Fruit fly (Drosophila melanogaster) whole organism, pupa: ENCODE measurements around the gene sxe2.

Source experiments
- CG15710 ChIP-seq: fragments of 200-800 bp; sonication (Bioruptor generic); optimal IDR thresholded peaks from 2 replicates; lab custom pipeline; 2018; ENCODE audit warnings: missing biosample characterization, mild to moderate bottlenecking, missing genetic modification characterization, moderate library complexity
- CG8301 ChIP-seq: fragments of 200-800 bp; sonication (Bioruptor generic); optimal IDR thresholded peaks from 2 replicates; lab custom pipeline; 2018; ENCODE audit warnings: missing biosample characterization, mild to moderate bottlenecking, missing genetic modification characterization
- Pif1A ChIP-seq: fragments of 200-800 bp; sonication (Bioruptor generic); optimal IDR thresholded peaks from 3 replicates; lab custom pipeline; 2016; ENCODE audit warnings: missing biosample characterization, missing genetic modification characterization
- rn ChIP-seq: fragments of 200-800 bp; sonication (Bioruptor generic); IDR thresholded peaks from 2 replicates; pipeline ENCODE4 v1.3.6; 2022; ENCODE audit warnings: missing biosample characterization, missing genetic modification characterization

DNA sequence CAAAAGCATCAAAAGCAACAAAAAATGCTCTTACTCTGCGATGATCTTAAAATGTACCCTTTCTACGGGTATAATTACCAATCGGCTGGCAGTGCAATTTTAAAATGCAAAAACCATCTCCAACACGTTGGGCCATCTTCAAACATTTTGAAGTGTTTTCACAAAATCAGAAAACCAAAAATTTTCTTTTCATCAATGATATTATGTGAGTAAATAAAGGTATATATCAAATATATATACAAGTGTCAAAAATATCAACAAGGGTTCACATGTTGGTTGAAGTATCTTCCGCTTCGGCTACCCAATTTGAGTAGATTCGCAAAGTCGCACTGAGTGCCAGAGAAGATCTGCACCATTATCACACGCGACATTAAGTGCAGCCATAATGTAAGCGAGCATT lies 33.7 kb downstream of the sxe2 start:
- peak; percentile 23 for TF ChIP-seq Pif1A
- TF ChIP-seq CG8301: peak; percentile 17
- no peak for TF ChIP-seq CG15710 (tag; lab: Kevin White, UChicago)
- no peak for TF ChIP-seq rn
